Worm (Caenorhabditis elegans): ENCODE measurements around the gene F52H3.6.
"Not testable (repeated sequence)": the region's sequence is repeated elsewhere in the genome, so short reads cannot be mapped to it uniquely, and the experiment has no call there.

The F52H3.6 gene

ce11 chrII:10028195-10028594 is at the start of gene F52H3.6:
Gene F52H3.6, minus strand, starts transcription at chrII:10028422.
- TF ChIP-seq unc-62 (GFP tag; optimal IDR thresholded peaks at IDR 0.05) = no peak

ce11 chrII:10075794-10076193 is 47.6 kb upstream of the F52H3.6 start:
- no peak for TF ChIP-seq unc-62 (GFP tag; optimal IDR thresholded peaks at IDR 0.05)

ce11 chrII:10073986-10074385 is 45.8 kb upstream of the F52H3.6 start:
- no peak for TF ChIP-seq unc-62 (GFP tag; optimal IDR thresholded peaks at IDR 0.05)

- TF ChIP-seq unc-62 (GFP tag; optimal IDR thresholded peaks at IDR 0.05) = no peak
These were observed 39.6 kb upstream of the F52H3.6 start, which contains the start of gene die-1 for ce11 chrII:10067817-10068216. Gene die-1, minus strand, starts transcription at chrII:10067917.

- TF ChIP-seq unc-62 (GFP tag; optimal IDR thresholded peaks at IDR 0.05) = no peak
These were observed 37.2 kb upstream of the F52H3.6 start for ce11 chrII:10065472-10065871.

ce11 chrII:10060508-10060907 is 32.3 kb upstream of the F52H3.6 start, which contains the start of gene stg-1:
Gene stg-1, minus strand, starts transcription at chrII:10060660.
- TF ChIP-seq unc-62 (GFP tag; optimal IDR thresholded peaks at IDR 0.05) = no peak

ce11 chrII:10056545-10057038 is 28.4 kb upstream of the F52H3.6 start, which contains the start of gene C18D1.2:
Gene C18D1.2, plus strand, starts transcription at chrII:10056988.
- no peak for TF ChIP-seq unc-62 (GFP tag; optimal IDR thresholded peaks at IDR 0.05)

ce11 chrII:10051485-10051884 is 23.3 kb upstream of the F52H3.6 start:
- TF ChIP-seq unc-62 (GFP tag; optimal IDR thresholded peaks at IDR 0.05) = no peak

ce11 chrII:10048568-10048967 is 20.3 kb upstream of the F52H3.6 start, which contains the start of gene flp-4:
Gene flp-4, plus strand, starts transcription at chrII:10048868.
- no peak for TF ChIP-seq unc-62 (GFP tag; optimal IDR thresholded peaks at IDR 0.05)

ce11 chrII:10045670-10046069 is 17.4 kb upstream of the F52H3.6 start:
- no peak for TF ChIP-seq unc-62 (GFP tag; optimal IDR thresholded peaks at IDR 0.05)

- no peak for TF ChIP-seq unc-62 (GFP tag; optimal IDR thresholded peaks at IDR 0.05)
These were observed 16.7 kb upstream of the F52H3.6 start, which contains the start of the genes F52H3.11 and bath-38 for ce11 chrII:10044961-10045360. Gene F52H3.11, minus strand, starts transcription at chrII:10045163. Gene bath-38, minus strand, starts transcription at chrII:10045270.

ce11 chrII:10040834-10041233 is 12.6 kb upstream of the F52H3.6 start, which contains the start of gene ogr-2:
Gene ogr-2, plus strand, starts transcription at chrII:10041134.
- no peak for TF ChIP-seq unc-62 (GFP tag; optimal IDR thresholded peaks at IDR 0.05)

- TF ChIP-seq unc-62 (GFP tag; optimal IDR thresholded peaks at IDR 0.05) = no peak
These were observed 11.6 kb upstream of the F52H3.6 start, which contains the start of gene let-268 for ce11 chrII:10039799-10040198. Gene let-268, minus strand, starts transcription at chrII:10039980.

ce11 chrII:10035425-10035824 is 7.2 kb upstream of the F52H3.6 start:
- TF ChIP-seq unc-62 (GFP tag; optimal IDR thresholded peaks at IDR 0.05) = no peak

ce11 chrII:10033163-10033871 is 5.1 kb upstream of the F52H3.6 start, which contains the start of gene mtcu-2:
Gene mtcu-2, minus strand, starts transcription at chrII:10033213.
- not testable (repeated sequence) for TF ChIP-seq unc-62 (GFP tag; optimal IDR thresholded peaks at IDR 0.05)

- TF ChIP-seq unc-62 (GFP tag; optimal IDR thresholded peaks at IDR 0.05) = no peak
These were observed 1.7 kb upstream of the F52H3.6 start, which contains the start of gene ttc-36 for ce11 chrII:10029890-10030289. Gene ttc-36, plus strand, starts transcription at chrII:10030190.

ce11 chrII:10029044-10029443 is 822 bp upstream of the F52H3.6 start:
- no peak for TF ChIP-seq unc-62 (GFP tag; optimal IDR thresholded peaks at IDR 0.05)
